Worm (Caenorhabditis elegans) whole organism, L4 larva: Measurements from ENCODE around the gene F59B10.3.

Experiments used
- ZK546.5 ChIP-seq, 2 experiments: sonication (generic microtip); optimal IDR thresholded peaks; 2 replicates each; lab custom pipeline; 2017; ENCODE audit warnings: missing biosample characterization in 2 of 2, missing genetic modification characterization in 2 of 2
- aha-1 ChIP-seq: fragments of 150-350 bp; peaks from one replicate; lab custom pipeline; 2014; ENCODE audit warnings: missing biosample characterization, missing genetic modification characterization
- dpl-1 ChIP-seq: fragments of 150-350 bp; optimal IDR thresholded peaks from 2 replicates; lab custom pipeline; 2014; ENCODE audit warnings: missing biosample characterization, missing genetic modification reagents, missing genetic modification characterization
- fos-1 ChIP-seq: fragments of 150-350 bp; optimal IDR thresholded peaks from 2 replicates; lab custom pipeline; 2014; ENCODE audit warnings: missing biosample characterization, missing genetic modification characterization
- lin-13 ChIP-seq: fragments of 150-350 bp; optimal IDR thresholded peaks from 2 replicates; lab custom pipeline; 2014; ENCODE audit warnings: missing biosample characterization, missing genetic modification reagents, missing genetic modification characterization
- lin-15B ChIP-seq: fragments of 150-350 bp; sonication (generic microtip); optimal IDR thresholded peaks from 3 replicates; lab custom pipeline; 2014; ENCODE audit warnings: missing biosample characterization, missing genetic modification characterization
- mdl-1 ChIP-seq, 2 experiments: fragments of 150-350 bp in 1 of 2; sonication (generic microtip) in 1 of 2; optimal IDR thresholded peaks; 2 replicates each; lab custom pipeline; 2014 to 2017; ENCODE audit warnings: missing biosample characterization in 2 of 2, missing genetic modification characterization in 2 of 2
- nhr-237 ChIP-seq: sonication (generic microtip); optimal IDR thresholded peaks from 2 replicates; lab custom pipeline; 2017; ENCODE audit warnings: missing biosample characterization, missing genetic modification characterization
- pqm-1 ChIP-seq: sonication (generic microtip); optimal IDR thresholded peaks from 2 replicates; lab custom pipeline; 2017; ENCODE audit warnings: missing biosample characterization, missing genetic modification characterization
- snpc-4 ChIP-seq: fragments of 150-350 bp; optimal IDR thresholded peaks from 2 replicates; lab custom pipeline; 2014; ENCODE audit warnings: missing biosample characterization, missing genetic modification characterization
- spr-3 ChIP-seq: fragments of 200-800 bp; sonication (Bioruptor generic); optimal IDR thresholded peaks from 2 replicates; lab custom pipeline; 2018; ENCODE audit warnings: mild to moderate bottlenecking, missing genetic modification characterization, missing compliant biosample characterization
- ztf-11 ChIP-seq: fragments of 150-350 bp; optimal IDR thresholded peaks from 2 replicates; lab custom pipeline; 2014; ENCODE audit warnings: missing biosample characterization, missing genetic modification characterization

DNA sequence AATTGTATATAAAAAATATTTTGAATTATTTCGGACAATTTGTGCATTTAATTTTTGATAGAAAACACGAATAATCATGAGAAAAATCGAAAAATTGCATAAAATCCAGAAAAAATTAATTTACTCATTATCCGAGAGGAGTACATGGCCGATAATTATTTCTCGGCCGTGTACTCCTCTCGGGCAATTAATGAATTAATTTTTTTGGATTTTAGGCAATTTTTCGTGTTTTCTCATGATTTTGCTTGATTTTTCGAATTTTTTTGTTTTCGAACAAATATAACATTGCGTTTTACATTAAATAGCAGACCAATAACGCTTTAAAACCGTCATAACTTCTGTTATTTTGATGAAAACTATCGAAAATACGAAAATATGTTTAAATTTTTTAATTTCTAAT, 27.6 kb downstream of the F59B10.3 start:
- TF ChIP-seq fos-1 (tag; lab: Kevin White, UChicago): no peak
- no peak for TF ChIP-seq snpc-4 (tag; lab: Kevin White, UChicago)
- no peak for TF ChIP-seq lin-15B (tag; lab: Kevin White, UChicago)
- TF ChIP-seq ztf-11 (tag; lab: Kevin White, UChicago): no peak
- TF ChIP-seq lin-13: no peak
- TF ChIP-seq ZK546.5 (tag; optimal IDR thresholded peaks at IDR 0.05; lab: Kevin White, UChicago): no peak
- no peak for TF ChIP-seq nhr-237 (tag; lab: Kevin White, UChicago)
- peak; percentile 70 for TF ChIP-seq dpl-1
- no peak for TF ChIP-seq spr-3 (GFP tag; lab: Kevin White, UChicago)
- TF ChIP-seq mdl-1 (tag; optimal IDR thresholded peaks at IDR 0.05; lab: Kevin White, UChicago): no peak
- TF ChIP-seq aha-1 (tag; lab: Kevin White, UChicago): peak; percentile 61
- TF ChIP-seq pqm-1 (tag; lab: Kevin White, UChicago): no peak
